Fruit fly (Drosophila melanogaster): Measurements from ENCODE around the gene CG2129.

CG2129 gene

dm6 chrX:8177030-8177349, 31.4 kb downstream of the CG2129 start, which contains the start of gene slpr:
Gene slpr (minus strand): TSS chrX:8177185.
- TF ChIP-seq toe (GFP tag; optimal IDR thresholded peaks at IDR 0.05): no peak
- TF ChIP-seq Crg-1 (GFP tag; optimal IDR thresholded peaks at IDR 0.05): no peak
- TF ChIP-seq CG5204 (GFP tag; optimal IDR thresholded peaks at IDR 0.05): no peak
- TF ChIP-seq CG14711 (tag; optimal IDR thresholded peaks at IDR 0.05): peak; percentile 38
- no peak for TF ChIP-seq CG7045 (GFP tag; optimal IDR thresholded peaks at IDR 0.05)
- TF ChIP-seq CG11617 (GFP tag; optimal IDR thresholded peaks at IDR 0.05): no peak

- TF ChIP-seq CG14711 (tag; optimal IDR thresholded peaks at IDR 0.05) (no peak), pad (GFP tag; optimal IDR thresholded peaks at IDR 0.05) (peak; percentile 17)
Measured at dm6 chrX:8177742-8178141, 32.1 kb downstream of the CG2129 start.

dm6 chrX:8178165-8178955, 32.7 kb downstream of the CG2129 start, which contains the start of gene sdt:
Gene sdt (plus strand): TSS chrX:8178549.
- TF ChIP-seq CG12768 (GFP tag; optimal IDR thresholded peaks at IDR 0.05) (no peak), pad (GFP tag; optimal IDR thresholded peaks at IDR 0.05) (no peak), CG7101 (tag; optimal IDR thresholded peaks at IDR 0.05) (no peak), kay (GFP tag; ENCODE audit: borderline replicate concordance) (no peak), toe (GFP tag; optimal IDR thresholded peaks at IDR 0.05) (no peak)

dm6 chrX:8178989-8179388, 33.4 kb downstream of the CG2129 start:
- TF ChIP-seq toe (GFP tag; optimal IDR thresholded peaks at IDR 0.05) (no peak), CG11617 (GFP tag; optimal IDR thresholded peaks at IDR 0.05) (no peak), CG14711 (tag; optimal IDR thresholded peaks at IDR 0.05) (no peak), Mnt (GFP tag; optimal IDR thresholded peaks at IDR 0.05) (no peak), CG5204 (GFP tag; optimal IDR thresholded peaks at IDR 0.05) (no peak), kay (GFP tag; ENCODE audit: borderline replicate concordance) (no peak), ovo (GFP tag; optimal IDR thresholded peaks at IDR 0.05) (no peak), bab1 (GFP tag; optimal IDR thresholded peaks at IDR 0.05) (no peak), CG12768 (GFP tag; optimal IDR thresholded peaks at IDR 0.05) (no peak), pad (GFP tag; optimal IDR thresholded peaks at IDR 0.05) (no peak), Crg-1 (GFP tag; optimal IDR thresholded peaks at IDR 0.05) (no peak), Hr96 (GFP tag; optimal IDR thresholded peaks at IDR 0.05) (no peak), CG7045 (GFP tag; optimal IDR thresholded peaks at IDR 0.05) (no peak), CG1620 (GFP tag; optimal IDR thresholded peaks at IDR 0.05) (no peak), tj (GFP tag; optimal IDR thresholded peaks at IDR 0.05) (no peak), cic (GFP tag; optimal IDR thresholded peaks at IDR 0.05) (no peak), Clk (GFP tag; optimal IDR thresholded peaks at IDR 0.05) (no peak), cnc (optimal IDR thresholded peaks at IDR 0.05) (no peak), CG7101 (tag; optimal IDR thresholded peaks at IDR 0.05) (no peak), CG33017 (tag; optimal IDR thresholded peaks at IDR 0.05) (no peak)

- TF ChIP-seq CG12768 (GFP tag; optimal IDR thresholded peaks at IDR 0.05) (no peak), CG7101 (tag; optimal IDR thresholded peaks at IDR 0.05) (no peak), bab1 (GFP tag; optimal IDR thresholded peaks at IDR 0.05) (no peak), CG14711 (tag; optimal IDR thresholded peaks at IDR 0.05) (no peak), Mnt (GFP tag; optimal IDR thresholded peaks at IDR 0.05) (no peak), Clk (GFP tag; optimal IDR thresholded peaks at IDR 0.05) (no peak)
Measured at dm6 chrX:8179858-8180257, 34.2 kb downstream of the CG2129 start.

dm6 chrX:8192191-8192590, 46.6 kb downstream of the CG2129 start:
- no peak for TF ChIP-seq CG7045 (GFP tag; optimal IDR thresholded peaks at IDR 0.05)
- TF ChIP-seq tj (GFP tag; optimal IDR thresholded peaks at IDR 0.05): no peak
- no peak for TF ChIP-seq Hr96 (GFP tag; optimal IDR thresholded peaks at IDR 0.05)
- no peak for TF ChIP-seq CG11617 (GFP tag; optimal IDR thresholded peaks at IDR 0.05)
- no peak for TF ChIP-seq cic (GFP tag; optimal IDR thresholded peaks at IDR 0.05)
- TF ChIP-seq ovo (GFP tag; optimal IDR thresholded peaks at IDR 0.05): no peak
- no peak for TF ChIP-seq Clk (GFP tag; optimal IDR thresholded peaks at IDR 0.05)
- no peak for TF ChIP-seq CG33017 (tag; optimal IDR thresholded peaks at IDR 0.05)
- TF ChIP-seq kay (GFP tag; ENCODE audit: borderline replicate concordance): no peak
- no peak for TF ChIP-seq toe (GFP tag; optimal IDR thresholded peaks at IDR 0.05)
- TF ChIP-seq Crg-1 (GFP tag; optimal IDR thresholded peaks at IDR 0.05): no peak
- TF ChIP-seq cnc (optimal IDR thresholded peaks at IDR 0.05): no peak
- no peak for TF ChIP-seq CG14711 (tag; optimal IDR thresholded peaks at IDR 0.05)
- TF ChIP-seq CG12768 (GFP tag; optimal IDR thresholded peaks at IDR 0.05): no peak
- no peak for TF ChIP-seq CG1620 (GFP tag; optimal IDR thresholded peaks at IDR 0.05)
- no peak for TF ChIP-seq CG5204 (GFP tag; optimal IDR thresholded peaks at IDR 0.05)
- no peak for TF ChIP-seq bab1 (GFP tag; optimal IDR thresholded peaks at IDR 0.05)
- TF ChIP-seq pad (GFP tag; optimal IDR thresholded peaks at IDR 0.05): no peak

- TF ChIP-seq bab1 (GFP tag; optimal IDR thresholded peaks at IDR 0.05) (peak; percentile 87), pad (GFP tag; optimal IDR thresholded peaks at IDR 0.05) (peak; percentile 8), Mnt (GFP tag; optimal IDR thresholded peaks at IDR 0.05) (peak; percentile 16), CG7045 (GFP tag; optimal IDR thresholded peaks at IDR 0.05) (no peak), cic (GFP tag; optimal IDR thresholded peaks at IDR 0.05) (no peak), Crg-1 (GFP tag; optimal IDR thresholded peaks at IDR 0.05) (no peak), CG7101 (tag; optimal IDR thresholded peaks at IDR 0.05) (peak; percentile 22), CG1620 (GFP tag; optimal IDR thresholded peaks at IDR 0.05) (peak; percentile 18), CG5204 (GFP tag; optimal IDR thresholded peaks at IDR 0.05) (no peak), Hr96 (GFP tag; optimal IDR thresholded peaks at IDR 0.05) (no peak), CG11617 (GFP tag; optimal IDR thresholded peaks at IDR 0.05) (no peak), Clk (GFP tag; optimal IDR thresholded peaks at IDR 0.05) (no peak), kay (GFP tag; ENCODE audit: borderline replicate concordance) (peak; percentile 85), CG12768 (GFP tag; optimal IDR thresholded peaks at IDR 0.05) (peak; percentile 28), CG33017 (tag; optimal IDR thresholded peaks at IDR 0.05) (no peak), tj (GFP tag; optimal IDR thresholded peaks at IDR 0.05) (peak; percentile 74), cnc (optimal IDR thresholded peaks at IDR 0.05) (no peak), ovo (GFP tag; optimal IDR thresholded peaks at IDR 0.05) (peak; percentile 90), CG14711 (tag; optimal IDR thresholded peaks at IDR 0.05) (no peak), toe (GFP tag; optimal IDR thresholded peaks at IDR 0.05) (peak; percentile 30)
Measured at dm6 chrX:8193017-8193556, 47.4 kb downstream of the CG2129 start.
